Fruit fly (Drosophila melanogaster) S2 (cell line): ENCODE data around the gene Mtpalpha.

ENCODE experiments used
- CG8478 ChIP-seq: fragments of >200 bp; optimal IDR thresholded peaks from 2 replicates; lab custom pipeline; 2018
- CTCF ChIP-seq, 2 experiments: fragments of >200 bp; optimal IDR thresholded peaks; 2 replicates each; lab custom pipeline; 2018

DNA sequence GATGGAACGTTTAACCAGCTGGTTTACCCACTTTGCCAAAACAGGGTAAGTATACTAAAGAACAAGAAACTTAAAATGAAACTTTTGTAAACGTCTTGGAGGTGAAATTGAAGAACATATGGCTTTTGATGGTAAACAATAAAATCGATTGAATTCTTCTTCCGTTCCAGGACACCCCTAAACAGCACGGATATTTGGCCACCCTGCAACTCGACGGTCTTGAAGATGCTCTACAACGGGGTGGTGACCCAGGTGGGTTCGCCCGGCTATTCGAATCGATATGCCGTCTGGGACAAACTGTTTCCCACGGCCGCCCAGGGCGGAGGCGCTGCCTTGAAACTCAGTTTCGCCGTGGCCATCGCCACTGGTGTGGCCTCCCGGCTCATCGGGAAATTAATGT lies 14.6 kb upstream of the Mtpalpha start:
- TF ChIP-seq CTCF (optimal IDR thresholded peaks at IDR 0.05; lab: Kevin White, UChicago) (no peak), CG8478 (lab: Kevin White, UChicago) (no peak)
